Fruit fly (Drosophila melanogaster): ENCODE results near the gene CG32533.

CG32533 gene

DNA sequence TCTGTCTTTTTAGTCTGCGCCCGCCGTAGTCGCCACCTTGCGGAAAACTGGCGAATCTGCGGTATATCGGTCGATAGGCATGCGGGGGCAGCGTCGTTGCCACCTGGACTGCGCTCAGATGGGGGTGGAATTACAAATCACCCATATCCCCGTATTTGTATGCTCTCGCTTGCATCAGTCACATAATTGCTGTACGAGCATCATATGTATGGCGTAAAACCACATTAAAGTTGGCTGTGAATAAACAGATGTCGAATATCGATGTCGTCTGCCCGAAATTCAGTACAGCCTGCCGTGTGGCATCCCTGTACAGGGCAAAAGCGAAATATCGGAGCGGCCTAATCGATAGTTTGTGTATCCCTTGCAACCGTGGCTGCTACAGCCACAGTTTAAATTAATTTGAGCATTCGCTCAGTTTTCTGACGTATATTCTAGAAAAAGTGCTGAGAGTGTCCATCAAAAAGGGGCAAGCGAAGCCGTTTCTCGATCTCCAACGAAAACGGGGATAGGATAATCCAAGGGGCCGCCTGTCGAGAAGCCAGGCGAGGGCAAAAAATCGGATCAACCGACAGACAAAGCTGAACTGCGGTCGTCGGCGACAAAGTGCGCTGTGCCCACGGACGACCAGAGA, 42.7 kb upstream of the CG32533 start, which contains the start of the genes Idh3a and CoRest (continued):
- TF ChIP-seq chn (GFP tag; optimal IDR thresholded peaks at IDR 0.05) (peak; percentile 20), inv (GFP tag; IDR thresholded peaks at IDR 0.05; ENCODE audit: partially characterized antibody) (peak; percentile 69), twi (tag; optimal IDR thresholded peaks at IDR 0.05) (peak; percentile 8), dati (GFP tag; IDR thresholded peaks at IDR 0.05) (no peak), CG4617 (GFP tag; optimal IDR thresholded peaks at IDR 0.05; ENCODE audit: borderline replicate concordance) (peak; percentile 10), MTF-1 (GFP tag; optimal IDR thresholded peaks at IDR 0.05; ENCODE audit: borderline replicate concordance) (no peak), ac (GFP tag; optimal IDR thresholded peaks at IDR 0.05) (no peak), Trl (optimal IDR thresholded peaks at IDR 0.05) (no peak), Trl (GFP tag; optimal IDR thresholded peaks at IDR 0.05) (peak; percentile 1), prd (optimal IDR thresholded peaks at IDR 0.05) (no peak), prd (GFP tag; IDR thresholded peaks at IDR 0.05) (peak; percentile 52), nerfin-1 (tag; optimal IDR thresholded peaks at IDR 0.05) (peak; percentile 14), CG10267 (tag; optimal IDR thresholded peaks at IDR 0.05) (peak; percentile 31), CG9797 (GFP tag; optimal IDR thresholded peaks at IDR 0.05) (peak; percentile 42), CG6689 (GFP tag; IDR thresholded peaks at IDR 0.05) (0 out of 2 replicates have a peak, but pooled peaks have one; percentile 28), CG7928 (GFP tag; optimal IDR thresholded peaks at IDR 0.05) (peak; percentile 74), CG9727 (GFP tag; optimal IDR thresholded peaks at IDR 0.05) (peak; percentile 38), CG17802 (tag; optimal IDR thresholded peaks at IDR 0.05) (peak; percentile 7), fd64A (GFP tag; optimal IDR thresholded peaks at IDR 0.05) (no peak), sug (tag; optimal IDR thresholded peaks at IDR 0.05) (peak; percentile 65), ind (GFP tag; optimal IDR thresholded peaks at IDR 0.05) (peak; percentile 47), CkIIα-i1 (GFP tag; IDR thresholded peaks at IDR 0.05) (no peak), Dref (GFP tag; IDR thresholded peaks at IDR 0.05) (peak; percentile 76), CG30403 (GFP tag; optimal IDR thresholded peaks at IDR 0.05) (peak; percentile 15), Ravus (GFP tag; IDR thresholded peaks at IDR 0.05) (no peak), Hr3 (GFP tag; optimal IDR thresholded peaks at IDR 0.05) (peak; percentile 30), Nf-YB (GFP tag; optimal IDR thresholded peaks at IDR 0.05) (no peak), CG32532 (GFP tag; IDR thresholded peaks at IDR 0.05) (peak; percentile 64), ken (GFP tag; IDR thresholded peaks at IDR 0.05) (0 out of 3 replicates have a peak, but pooled peaks have one; percentile 27), CG10959 (GFP tag; IDR thresholded peaks at IDR 0.05) (no peak), YL-1 (GFP tag; optimal IDR thresholded peaks at IDR 0.05) (peak; percentile 10), CG12769 (tag; optimal IDR thresholded peaks at IDR 0.05) (no peak), hb (GFP tag; IDR thresholded peaks at IDR 0.05; ENCODE audit: partially characterized antibody) (peak; percentile 60; the same call in 1 of the 3 replicates), kni (GFP tag; optimal IDR thresholded peaks at IDR 0.05) (no peak), CG1529 (GFP tag; optimal IDR thresholded peaks at IDR 0.05) (no peak), BEAF-32 (GFP tag; optimal IDR thresholded peaks at IDR 0.05) (peak; percentile 90), CG42726 (GFP tag; IDR thresholded peaks at IDR 0.05; ENCODE audit: partially characterized antibody) (0 out of 2 replicates have a peak, but pooled peaks have one; percentile 14), CG9609 (GFP tag; optimal IDR thresholded peaks at IDR 0.05) (peak; percentile 35), Ptx1 (GFP tag; IDR thresholded peaks at IDR 0.05) (peak; percentile 50), ssp (GFP tag; IDR thresholded peaks at IDR 0.05) (0 out of 2 replicates have a peak, but pooled peaks have one; percentile 20), Hsf (GFP tag; optimal IDR thresholded peaks at IDR 0.05) (peak; percentile 29), Rfx (GFP tag; IDR thresholded peaks at IDR 0.05) (0 out of 2 replicates have a peak, but pooled peaks have one; percentile 42), Sin3A (optimal IDR thresholded peaks at IDR 0.05) (peak; percentile 99), HmgZ (tag; optimal IDR thresholded peaks at IDR 0.05) (no peak), CG11093 (GFP tag; IDR thresholded peaks at IDR 0.05) (no peak), CG17361 (GFP tag; IDR thresholded peaks at IDR 0.05) (no peak), CG11560 (tag; IDR thresholded peaks at IDR 0.05) (peak; percentile 57; the same call in 1 of the 3 replicates), sr (GFP tag; IDR thresholded peaks at IDR 0.05) (no peak), CG15601 (tag; optimal IDR thresholded peaks at IDR 0.05) (peak; percentile 4), Ets97D (GFP tag; optimal IDR thresholded peaks at IDR 0.05) (peak; percentile 55), Ssrp (tag; optimal IDR thresholded peaks at IDR 0.05) (no peak)
